Fruit fly (Drosophila melanogaster) S2 (cell line): Measurements from ENCODE around the gene CG6583.

Experiments
- CG8478 ChIP-seq: fragments of >200 bp; optimal IDR thresholded peaks from 2 replicates; lab custom pipeline; 2018
- CTCF ChIP-seq, 2 experiments: fragments of >200 bp; optimal IDR thresholded peaks; 2 replicates each; lab custom pipeline; 2018

DNA sequence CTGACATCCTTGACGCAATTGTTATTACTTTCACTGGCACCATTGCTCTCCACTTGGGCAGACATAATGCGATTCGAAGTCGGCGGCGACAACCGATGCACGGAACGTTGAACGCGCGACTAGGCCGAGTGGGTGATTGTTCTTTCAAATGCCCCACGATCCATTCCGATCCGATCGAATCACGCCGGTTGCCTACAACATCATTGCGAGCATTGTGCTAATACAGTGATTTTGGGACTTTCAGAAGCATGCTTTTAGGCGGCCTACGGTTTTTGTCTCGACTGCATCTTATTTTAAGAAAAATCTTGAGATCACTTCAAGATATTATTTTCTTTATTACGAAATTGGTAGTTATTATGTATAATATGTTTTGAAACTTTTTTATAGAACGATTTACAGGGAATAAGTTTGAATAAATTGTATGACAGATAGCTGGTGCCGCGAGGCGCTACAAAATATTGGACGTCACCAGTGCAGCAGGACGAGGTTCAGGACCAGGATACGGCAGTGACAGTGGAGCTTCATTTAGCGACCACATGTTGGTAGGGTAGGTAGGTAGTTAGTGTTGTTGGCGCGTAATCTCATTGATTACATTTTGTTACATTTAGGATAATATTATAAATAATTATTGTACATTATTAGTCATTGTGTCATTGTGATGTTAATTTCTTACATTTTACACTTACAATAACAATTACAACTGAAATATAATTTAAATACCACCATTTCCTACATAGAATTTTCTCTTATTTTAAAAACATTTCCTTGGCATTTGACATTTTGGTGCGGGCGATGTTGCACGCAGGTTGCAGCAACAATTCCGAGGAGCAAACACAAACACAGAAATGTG is 38.9 kb downstream of the CG6583 start, which contains the start of gene rho-6:
- TF ChIP-seq CTCF (optimal IDR thresholded peaks at IDR 0.05; lab: Kevin White, UChicago) (no peak), CG8478 (lab: Kevin White, UChicago) (no peak)
